Worm (Caenorhabditis elegans) whole organism, mixed stage, embryonic: ENCODE data around the gene F59G1.4.

ENCODE experiments used
- blmp-1 ChIP-seq: fragments of 150-350 bp; optimal IDR thresholded peaks from 2 replicates; lab custom pipeline; 2014; ENCODE audit warnings: missing biosample characterization, missing genetic modification characterization
- elt-3 ChIP-seq: fragments of 150-350 bp; optimal IDR thresholded peaks from 2 replicates; lab custom pipeline; 2014; ENCODE audit warnings: missing biosample characterization, missing genetic modification characterization
- mep-1 ChIP-seq: fragments of 150-350 bp; optimal IDR thresholded peaks from 2 replicates; lab custom pipeline; 2017; ENCODE audit warnings: missing biosample characterization, missing genetic modification reagents, missing genetic modification characterization, inconsistent platforms
- nhr-12 ChIP-seq: fragments of 150-350 bp; optimal IDR thresholded peaks from 2 replicates; lab custom pipeline; 2014; ENCODE audit warnings: missing biosample characterization, missing genetic modification characterization
- snpc-4 ChIP-seq: fragments of 150-350 bp; optimal IDR thresholded peaks from 2 replicates; lab custom pipeline; 2014; ENCODE audit warnings: missing biosample characterization, missing genetic modification characterization

DNA sequence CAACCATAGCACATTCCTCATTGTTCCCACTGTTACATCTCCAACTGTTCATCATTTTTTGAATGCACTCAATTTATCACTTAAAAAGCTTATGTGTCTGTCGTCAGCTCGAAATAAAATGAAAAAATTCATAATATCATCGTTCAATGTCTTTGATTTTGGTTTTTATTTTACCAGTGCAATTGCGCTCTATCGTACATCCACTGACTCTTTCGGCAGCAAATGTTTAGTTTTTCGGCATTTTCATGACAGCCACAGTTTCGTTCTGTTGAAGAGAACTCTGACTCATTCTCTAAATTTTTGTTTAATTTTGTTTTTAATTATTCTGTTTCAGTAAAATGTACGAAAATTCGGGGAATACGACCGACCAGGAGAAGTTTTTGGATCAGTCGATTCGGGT is 11.5 kb downstream of the F59G1.4 start, which contains the start of gene vps-35:
- TF ChIP-seq snpc-4 (no peak), nhr-12 (tag; lab: Kevin White, UChicago) (no peak), elt-3 (tag; lab: Kevin White, UChicago) (no peak), mep-1 (tag; lab: Kevin White, UChicago) (peak; percentile 43), blmp-1 (tag; lab: Kevin White, UChicago) (no peak)
